Fruit fly (Drosophila melanogaster): ENCODE results near the gene CG3213.

The CG3213 gene

DNA sequence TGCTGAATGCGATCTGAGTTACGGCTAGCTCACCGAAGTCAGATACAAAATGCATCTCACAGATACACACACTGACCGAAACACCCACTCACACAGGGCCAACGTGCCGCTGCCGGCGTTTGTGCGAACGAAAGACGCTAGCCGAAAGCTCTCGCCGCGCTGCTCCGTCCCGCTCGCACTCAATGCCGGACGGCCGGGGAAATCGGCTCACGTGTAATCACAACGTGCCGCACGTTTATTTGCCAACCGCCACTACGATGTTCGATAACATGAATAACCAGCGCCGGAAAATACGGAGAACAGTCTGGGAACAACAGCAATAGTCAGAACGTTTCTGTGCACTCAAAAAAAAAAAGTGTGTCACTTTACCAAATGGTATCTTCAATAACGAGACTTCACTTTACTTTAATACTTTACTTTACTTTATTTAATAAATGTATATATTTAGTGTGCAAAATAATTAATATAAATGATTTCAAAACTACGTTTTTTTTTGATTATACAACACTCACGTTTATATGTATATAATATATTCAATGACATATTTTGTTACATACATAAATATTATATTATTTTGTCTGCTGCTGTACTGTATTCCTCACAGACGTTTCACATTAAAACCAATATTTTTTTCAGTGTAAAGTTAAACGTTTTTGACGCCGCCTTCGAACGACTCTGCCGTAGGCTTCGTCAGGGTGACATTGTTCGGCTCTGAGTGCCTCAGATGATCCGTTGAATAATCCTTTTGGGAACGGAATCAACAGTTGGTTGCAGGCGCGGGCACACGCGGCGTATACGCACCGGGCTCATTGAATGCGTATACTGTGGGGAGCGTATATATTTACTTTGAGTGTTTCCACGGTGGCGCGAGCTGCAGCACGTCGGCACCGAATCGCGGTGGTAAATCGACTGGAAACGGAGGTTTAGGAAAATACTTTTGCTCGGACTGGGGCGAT, 12.0 kb downstream of the CG3213 start, which contains the start of gene tim:
TSS of gene tim (minus strand) at position 911 of the 956 bp plus-strand sequence.
- TF ChIP-seq brk (GFP tag; optimal IDR thresholded peaks at IDR 0.05) (no peak), dmrt93B (GFP tag; optimal IDR thresholded peaks at IDR 0.05) (no peak), Myc (optimal IDR thresholded peaks at IDR 0.05) (no peak), Hr78 (GFP tag; optimal IDR thresholded peaks at IDR 0.05) (no peak), usp (GFP tag; optimal IDR thresholded peaks at IDR 0.05) (no peak), Dfd (GFP tag; optimal IDR thresholded peaks at IDR 0.05) (no peak)

DNA sequence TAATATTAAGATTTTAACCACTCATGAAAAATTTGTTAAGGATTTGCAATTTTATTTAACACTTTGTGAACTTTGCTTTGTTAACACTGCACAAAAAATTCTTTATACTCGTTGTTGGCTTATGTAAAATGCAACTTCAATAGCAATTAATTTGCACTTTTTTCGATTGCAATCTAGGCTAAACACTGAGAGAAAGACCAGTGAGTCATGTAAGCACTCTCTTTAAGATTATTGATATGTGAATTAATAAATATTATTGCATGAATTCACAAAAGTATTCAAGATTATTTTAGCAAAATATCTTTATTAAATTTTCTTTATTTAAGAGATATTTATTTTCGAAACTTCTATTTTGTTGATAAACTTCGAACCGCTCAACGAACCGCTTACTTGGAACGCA, 12.6 kb downstream of the CG3213 start:
- no peak for TF ChIP-seq CG9705 (GFP tag; optimal IDR thresholded peaks at IDR 0.05)
- no peak for TF ChIP-seq Rel (GFP tag; optimal IDR thresholded peaks at IDR 0.05)
- TF ChIP-seq Rel (tag; optimal IDR thresholded peaks at IDR 0.05) = no peak

DNA sequence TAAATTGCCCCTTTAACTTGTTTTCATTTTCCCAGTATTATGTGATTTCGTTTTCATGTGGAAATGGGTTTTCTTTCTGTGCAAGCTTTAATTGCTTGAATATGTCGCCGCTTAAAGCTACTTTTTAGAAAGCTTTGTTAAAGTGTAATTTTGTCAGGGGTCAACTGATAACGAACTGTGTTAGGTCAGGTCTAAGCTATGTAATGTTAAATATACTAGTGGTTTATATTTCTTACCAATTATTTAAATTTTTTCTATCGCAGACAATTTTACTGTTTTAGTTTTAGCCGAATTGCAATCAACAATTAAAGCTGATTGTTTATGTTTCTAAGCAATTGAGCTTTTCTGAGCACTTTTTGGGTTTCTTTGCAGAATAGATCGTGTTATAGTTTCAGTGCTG, 13.1 kb downstream of the CG3213 start:
- TF ChIP-seq OdsH (GFP tag; optimal IDR thresholded peaks at IDR 0.05) (no peak), CG32264 (GFP tag; optimal IDR thresholded peaks at IDR 0.05) (no peak), sv (GFP tag; optimal IDR thresholded peaks at IDR 0.05) (no peak), lola (GFP tag; optimal IDR thresholded peaks at IDR 0.05) (no peak), pan (optimal IDR thresholded peaks at IDR 0.05) (no peak), GATAd (GFP tag; optimal IDR thresholded peaks at IDR 0.05) (no peak), Sp1 (GFP tag; optimal IDR thresholded peaks at IDR 0.05) (no peak), dl (GFP tag; optimal IDR thresholded peaks at IDR 0.05; ENCODE audit: insufficient read depth in 1 of 2, partially characterized antibody in 2 of 2) (no peak), h (GFP tag; optimal IDR thresholded peaks at IDR 0.05) (no peak), dmrt93B (GFP tag; optimal IDR thresholded peaks at IDR 0.05) (no peak), Dif (GFP tag; optimal IDR thresholded peaks at IDR 0.05; ENCODE audit: partially characterized antibody) (no peak), CrebA (GFP tag; optimal IDR thresholded peaks at IDR 0.05; ENCODE audit: borderline replicate concordance) (no peak)

DNA sequence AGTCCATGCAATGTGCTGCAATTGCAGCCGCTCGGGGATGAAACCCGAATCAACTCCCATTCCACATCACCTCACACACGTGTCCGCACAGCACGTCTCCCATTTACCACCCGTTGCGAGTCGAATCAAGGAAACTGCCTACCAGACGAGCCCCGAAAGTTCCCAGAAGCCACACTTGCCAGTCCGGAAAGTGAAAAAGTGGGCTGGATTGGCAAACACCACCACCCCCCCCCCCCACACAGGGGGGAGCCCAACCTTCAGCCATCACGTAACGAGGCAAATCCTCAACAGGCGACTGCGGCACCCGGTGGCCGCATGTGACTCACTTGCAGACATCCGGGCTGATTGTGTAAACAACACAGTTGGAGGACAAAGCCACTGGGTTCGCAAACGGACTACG, 14.6 kb downstream of the CG3213 start:
- TF ChIP-seq Myc (optimal IDR thresholded peaks at IDR 0.05) (no peak), OdsH (GFP tag; optimal IDR thresholded peaks at IDR 0.05) (no peak), CG32264 (GFP tag; optimal IDR thresholded peaks at IDR 0.05) (no peak), jim (GFP tag; optimal IDR thresholded peaks at IDR 0.05) (no peak), usp (GFP tag; optimal IDR thresholded peaks at IDR 0.05) (no peak), HLH106 (tag; optimal IDR thresholded peaks at IDR 0.05) (no peak), ey (GFP tag; optimal IDR thresholded peaks at IDR 0.05) (no peak), brk (GFP tag; optimal IDR thresholded peaks at IDR 0.05) (no peak)

DNA sequence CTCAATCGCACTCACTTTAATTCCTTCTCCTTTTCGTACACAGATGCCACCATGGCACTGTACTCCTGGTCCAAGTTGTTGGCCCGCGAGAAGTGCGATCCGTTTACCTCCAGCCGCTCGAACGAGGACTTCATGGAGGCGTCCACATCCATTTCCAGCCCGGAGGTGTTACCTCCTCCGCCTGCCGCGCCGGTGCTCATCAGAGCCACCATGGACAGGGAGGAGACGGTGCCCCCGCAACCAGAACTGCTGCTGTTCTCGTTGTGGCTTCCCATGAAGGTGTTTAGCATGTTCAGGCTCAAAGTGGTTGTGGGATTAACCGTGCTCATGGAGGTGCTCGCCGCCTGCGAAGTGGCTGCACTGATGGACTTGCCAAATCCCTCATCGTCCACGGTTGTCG, 24.0 kb downstream of the CG3213 start:
- TF ChIP-seq h (GFP tag; optimal IDR thresholded peaks at IDR 0.05) (no peak), N (GFP tag; optimal IDR thresholded peaks at IDR 0.05) (no peak), fru (GFP tag; optimal IDR thresholded peaks at IDR 0.05) (no peak), dmrt93B (GFP tag; optimal IDR thresholded peaks at IDR 0.05) (no peak), jim (GFP tag; optimal IDR thresholded peaks at IDR 0.05) (no peak), dl (GFP tag; optimal IDR thresholded peaks at IDR 0.05; ENCODE audit: insufficient read depth in 1 of 2, partially characterized antibody in 2 of 2) (no peak), Dfd (GFP tag; optimal IDR thresholded peaks at IDR 0.05) (no peak), Rel (GFP tag; optimal IDR thresholded peaks at IDR 0.05) (no peak), Rel (tag; optimal IDR thresholded peaks at IDR 0.05) (no peak), Vsx2 (GFP tag; optimal IDR thresholded peaks at IDR 0.05; ENCODE audit: partially characterized antibody) (no peak), ey (GFP tag; optimal IDR thresholded peaks at IDR 0.05) (no peak), tai (GFP tag; optimal IDR thresholded peaks at IDR 0.05) (no peak), usp (GFP tag; optimal IDR thresholded peaks at IDR 0.05) (no peak), OdsH (GFP tag; optimal IDR thresholded peaks at IDR 0.05) (no peak), Hnf4 (GFP tag; optimal IDR thresholded peaks at IDR 0.05) (no peak), woc (GFP tag; optimal IDR thresholded peaks at IDR 0.05) (no peak), rgr (GFP tag; optimal IDR thresholded peaks at IDR 0.05) (no peak), brk (GFP tag; optimal IDR thresholded peaks at IDR 0.05) (no peak)

Measured in whole organism, wandering third instar larva.